Fruit fly (Drosophila melanogaster) whole organism, embryonic: Measurements from ENCODE around the gene Tnpo.

Experiments used
- Atf3 ChIP-seq: fragments of 200-800 bp; sonication (Bioruptor generic); optimal IDR thresholded peaks from 3 replicates; lab custom pipeline; 2016; ENCODE audit warnings: missing biosample characterization, missing genetic modification characterization
- CG12236 ChIP-seq: fragments of 200-800 bp; sonication (Bioruptor generic); optimal IDR thresholded peaks from 2 replicates; lab custom pipeline; 2016; ENCODE audit warnings: missing biosample characterization, missing genetic modification characterization
- CG31224 ChIP-seq: fragments of 200-800 bp; sonication (Bioruptor generic); IDR thresholded peaks from 2 replicates; pipeline ENCODE4 v1.3.6; 2022; ENCODE audit warnings: missing biosample characterization, missing genetic modification characterization
- CG8478 ChIP-seq: fragments of >200 bp; optimal IDR thresholded peaks from 2 replicates; lab custom pipeline; 2018
- Dbx ChIP-seq: fragments of 200-800 bp; sonication (Bioruptor generic); IDR thresholded peaks from 3 replicates; pipeline ENCODE4 v1.3.6; 2022; ENCODE audit warnings: missing biosample characterization, missing genetic modification characterization
- Side ChIP-seq: fragments of 200-800 bp; sonication (Bioruptor generic); optimal IDR thresholded peaks from 2 replicates; lab custom pipeline; 2016; ENCODE audit warnings: missing biosample characterization, missing genetic modification characterization
- otp ChIP-seq: fragments of 200-800 bp; sonication (Bioruptor generic); IDR thresholded peaks from 3 replicates; pipeline ENCODE4, ENCODE4 v1.3.6; 2022; ENCODE audit warnings: missing biosample characterization, missing genetic modification characterization

- TF ChIP-seq CG8478, result no peak
- no peak for TF ChIP-seq otp (GFP tag; lab: Robert Waterston, UW)
- TF ChIP-seq Atf3, result no peak
- TF ChIP-seq CG31224 (GFP tag; lab: Robert Waterston, UW), result no peak
- no peak for TF ChIP-seq Side (GFP tag; lab: Kevin White, UChicago)
- no peak for TF ChIP-seq Dbx (GFP tag; lab: Robert Waterston, UW)
- TF ChIP-seq CG12236, result no peak
These were observed 32.8 kb upstream of the Tnpo start, which contains the start of gene Cpr65Az for dm6 chr3L:6160514-6160913.
